Worm (Caenorhabditis elegans) whole organism, L1 larva: ENCODE results near the gene F58F9.9.

Source experiments
- C04F5.9 ChIP-seq: sonication (generic microtip); optimal IDR thresholded peaks from 2 replicates; lab custom pipeline; 2016; ENCODE audit warnings: missing genetic modification characterization, missing compliant biosample characterization
- C16A3.4 ChIP-seq: fragments of 150-350 bp; optimal IDR thresholded peaks from 2 replicates; lab custom pipeline; 2014; ENCODE audit warnings: missing biosample characterization, missing genetic modification characterization
- F16B12.6 ChIP-seq: fragments of 150-350 bp; optimal IDR thresholded peaks from 2 replicates; lab custom pipeline; 2014; ENCODE audit warnings: missing biosample characterization, missing genetic modification characterization
- aha-1 ChIP-seq: fragments of 150-350 bp; optimal IDR thresholded peaks from 2 replicates; lab custom pipeline; 2014; ENCODE audit warnings: missing biosample characterization, missing genetic modification characterization
- ama-1 ChIP-seq: fragments of 150-350 bp; optimal IDR thresholded peaks from 2 replicates; lab custom pipeline; 2014
- ceh-63 ChIP-seq: fragments of 200-800 bp; sonication (Bioruptor generic); optimal IDR thresholded peaks from 2 replicates; lab custom pipeline; 2018; ENCODE audit warnings: mild to moderate bottlenecking, missing genetic modification characterization, missing compliant biosample characterization
- ceh-88 ChIP-seq: fragments of 200-800 bp; sonication (Bioruptor generic); IDR thresholded peaks from 2 replicates; pipeline ENCODE4 v1.3.6; 2022; ENCODE audit warnings: missing genetic modification characterization, missing compliant biosample characterization
- ces-1 ChIP-seq: fragments of 150-350 bp; optimal IDR thresholded peaks from 2 replicates; lab custom pipeline; 2014; ENCODE audit warnings: missing biosample characterization, missing genetic modification reagents, missing genetic modification characterization
- dpl-1 ChIP-seq, 3 experiments: fragments of 150-350 bp in 2 of 3; sonication (generic microtip) in 1 of 3; optimal IDR thresholded peaks; 2 replicates each; lab custom pipeline; 2014 to 2017; ENCODE audit warnings: missing biosample characterization in 3 of 3, missing genetic modification characterization in 3 of 3, missing genetic modification reagents in 3 of 3
- egl-27 ChIP-seq, 2 experiments: fragments of 150-350 bp in 1 of 2; sonication (generic microtip); optimal IDR thresholded peaks; 3 replicates each; lab custom pipeline; 2017 to 2018; ENCODE audit warnings: missing biosample characterization in 2 of 2, missing genetic modification characterization in 2 of 2, missing genetic modification reagents in 2 of 2
- elt-2 ChIP-seq: sonication (generic microtip); optimal IDR thresholded peaks from 2 replicates; lab custom pipeline; 2016; ENCODE audit warnings: missing genetic modification characterization, mild to moderate bottlenecking, inconsistent platforms, missing compliant biosample characterization, missing genetic modification reagents
- fkh-10 ChIP-seq: sonication (generic microtip); optimal IDR thresholded peaks from 2 replicates; lab custom pipeline; 2017; ENCODE audit warnings: missing biosample characterization, missing genetic modification reagents, missing genetic modification characterization
- fkh-4 ChIP-seq: sonication (generic microtip); optimal IDR thresholded peaks from 2 replicates; lab custom pipeline; 2016; ENCODE audit warnings: missing compliant biosample characterization, missing genetic modification characterization, borderline replicate concordance
- fkh-8 ChIP-seq: sonication (generic microtip); optimal IDR thresholded peaks from 2 replicates; lab custom pipeline; 2016; ENCODE audit warnings: mild to moderate bottlenecking, missing genetic modification characterization, missing compliant biosample characterization
- fos-1 ChIP-seq: fragments of 150-350 bp; optimal IDR thresholded peaks from 2 replicates; lab custom pipeline; 2014; ENCODE audit warnings: missing biosample characterization, missing genetic modification characterization
- grh-1 ChIP-seq: fragments of 200-800 bp; sonication (Bioruptor generic); IDR thresholded peaks from 2 replicates; pipeline ENCODE4 v1.3.6; 2022; ENCODE audit warnings: missing genetic modification reagents, missing genetic modification characterization, missing compliant biosample characterization
- hlh-4 ChIP-seq: sonication (generic microtip); optimal IDR thresholded peaks from 2 replicates; lab custom pipeline; 2016; ENCODE audit warnings: mild to moderate bottlenecking, missing genetic modification characterization, missing compliant biosample characterization
- jun-1 ChIP-seq: fragments of 150-350 bp; optimal IDR thresholded peaks from 2 replicates; lab custom pipeline; 2014; ENCODE audit warnings: missing biosample characterization, missing genetic modification reagents, missing genetic modification characterization
- lin-13 ChIP-seq: fragments of 150-350 bp; optimal IDR thresholded peaks from 2 replicates; lab custom pipeline; 2014; ENCODE audit warnings: missing biosample characterization, missing genetic modification reagents, missing genetic modification characterization
- lsy-2 ChIP-seq, 2 experiments: fragments of 150-350 bp; optimal IDR thresholded peaks; 2 replicates each; lab custom pipeline; 2014; ENCODE audit warnings: missing biosample characterization in 2 of 2, missing genetic modification characterization in 2 of 2
- nhr-12 ChIP-seq: sonication (generic microtip); optimal IDR thresholded peaks from 2 replicates; lab custom pipeline; 2017; ENCODE audit warnings: missing biosample characterization, missing genetic modification characterization
- nhr-19 ChIP-seq: fragments of 200-800 bp; sonication (Bioruptor generic); conservative IDR thresholded peaks from 2 replicates; pipeline ENCODE4 v1.3.6; 2022; ENCODE audit warnings: missing genetic modification characterization, missing compliant biosample characterization
- nhr-47 ChIP-seq: sonication (generic microtip); optimal IDR thresholded peaks from 2 replicates; lab custom pipeline; 2016; ENCODE audit warnings: mild to moderate bottlenecking, missing genetic modification characterization, moderate library complexity, missing compliant biosample characterization
- nhr-85 ChIP-seq: sonication (generic microtip); peaks from one replicate; lab custom pipeline; 2016; ENCODE audit warnings: missing genetic modification characterization, inconsistent platforms, missing compliant biosample characterization
- nhr-90 ChIP-seq: sonication (generic microtip); optimal IDR thresholded peaks from 2 replicates; lab custom pipeline; 2016; ENCODE audit warnings: mild to moderate bottlenecking, missing genetic modification characterization, missing compliant biosample characterization; ENCODE audit not compliant: poor library complexity
- pag-3 ChIP-seq: sonication (generic microtip); optimal IDR thresholded peaks from 2 replicates; lab custom pipeline; 2017; ENCODE audit warnings: missing genetic modification characterization, mild to moderate bottlenecking, missing compliant biosample characterization, antibody characterized with exemption, borderline replicate concordance; ENCODE audit not compliant: insufficient read depth
- rnt-1 ChIP-seq: sonication (generic microtip); optimal IDR thresholded peaks from 2 replicates; lab custom pipeline; 2016; ENCODE audit warnings: mild to moderate bottlenecking, missing genetic modification characterization, moderate library complexity, missing compliant biosample characterization
- skn-1 ChIP-seq: fragments of 150-350 bp; optimal IDR thresholded peaks from 2 replicates; lab custom pipeline; 2014; ENCODE audit warnings: missing biosample characterization, missing genetic modification characterization
- snu-23 ChIP-seq: sonication (generic microtip); optimal IDR thresholded peaks from 2 replicates; lab custom pipeline; 2016; ENCODE audit warnings: missing genetic modification characterization, missing compliant biosample characterization
- sup-37 ChIP-seq: fragments of 200-800 bp; sonication (Bioruptor generic); optimal IDR thresholded peaks from 2 replicates; lab custom pipeline; 2018; ENCODE audit warnings: mild to moderate bottlenecking, missing genetic modification characterization, missing compliant biosample characterization
- swsn-7 ChIP-seq: sonication (generic microtip); optimal IDR thresholded peaks from 2 replicates; lab custom pipeline; 2016; ENCODE audit warnings: missing genetic modification characterization, missing compliant biosample characterization
- tbx-2 ChIP-seq: sonication (generic microtip); optimal IDR thresholded peaks from 2 replicates; lab custom pipeline; 2016; ENCODE audit warnings: missing genetic modification characterization, missing compliant biosample characterization
- unc-130 ChIP-seq: fragments of 150-350 bp; optimal IDR thresholded peaks from 2 replicates; lab custom pipeline; 2017; ENCODE audit warnings: missing biosample characterization, missing genetic modification characterization, inconsistent platforms
- unc-30 ChIP-seq: sonication (generic microtip); optimal IDR thresholded peaks from 2 replicates; lab custom pipeline; 2017; ENCODE audit warnings: missing biosample characterization, missing genetic modification characterization
- unc-62 ChIP-seq: fragments of 150-350 bp; optimal IDR thresholded peaks from 2 replicates; lab custom pipeline; 2014; ENCODE audit warnings: missing biosample characterization, missing genetic modification reagents, missing genetic modification characterization
- zag-1 ChIP-seq: fragments of 150-350 bp; optimal IDR thresholded peaks from 2 replicates; lab custom pipeline; 2014; ENCODE audit warnings: missing biosample characterization, missing genetic modification characterization
- zip-4 ChIP-seq: fragments of 200-800 bp; sonication (Bioruptor generic); optimal IDR thresholded peaks from 2 replicates; lab custom pipeline; 2018; ENCODE audit warnings: mild to moderate bottlenecking, missing genetic modification characterization, moderate library complexity, missing compliant biosample characterization
- ztf-11 ChIP-seq, 2 experiments: sonication (generic microtip); optimal IDR thresholded peaks; 2 replicates each; lab custom pipeline; 2016 to 2017; ENCODE audit warnings: missing genetic modification characterization in 2 of 2, missing biosample characterization in 1 of 2, missing compliant biosample characterization in 1 of 2
- ztf-4 ChIP-seq: fragments of 150-350 bp; optimal IDR thresholded peaks from 2 replicates; lab custom pipeline; 2014; ENCODE audit warnings: missing biosample characterization, missing genetic modification characterization

Gene F58F9.9

ce11 chrIV:6279392-6279791 is 39.3 kb downstream of the F58F9.9 start, which contains the start of gene sams-5:
Gene sams-5, minus strand, starts transcription at chrIV:6279522.
- no peak for TF ChIP-seq sup-37 (GFP tag; lab: Kevin White, UChicago)
- TF ChIP-seq skn-1 (tag; lab: Kevin White, UChicago), result no peak
- no peak for TF ChIP-seq grh-1 (GFP tag; lab: Robert Waterston, UW)
- TF ChIP-seq ztf-4 (tag; lab: Kevin White, UChicago), result no peak
- TF ChIP-seq ceh-88, result no peak
- no peak for TF ChIP-seq C16A3.4 (tag; lab: Kevin White, UChicago)
- no peak for TF ChIP-seq lin-13
- no peak for TF ChIP-seq egl-27 (tag; optimal IDR thresholded peaks at IDR 0.05; lab: Kevin White, UChicago)
- no peak for TF ChIP-seq aha-1 (tag; lab: Kevin White, UChicago)
- no peak for TF ChIP-seq unc-30
- no peak for TF ChIP-seq swsn-7
- TF ChIP-seq fkh-10 (GFP tag; lab: Kevin White, UChicago), result no peak
- no peak for TF ChIP-seq nhr-85 (tag; lab: Kevin White, UChicago)
- no peak for TF ChIP-seq ces-1 (GFP tag; lab: Kevin White, UChicago)
- no peak for TF ChIP-seq snu-23 (GFP tag; lab: Kevin White, UChicago)
- TF ChIP-seq elt-2 (tag; lab: Kevin White, UChicago), result no peak
- TF ChIP-seq fkh-4 (tag; lab: Kevin White, UChicago), result no peak

ce11 chrIV:6282143-6282542 is 42.0 kb downstream of the F58F9.9 start, which contains the start of gene srv-32:
Gene srv-32, minus strand, starts transcription at chrIV:6282243.
- TF ChIP-seq nhr-47 (tag; lab: Kevin White, UChicago) (no peak), F16B12.6 (tag; lab: Kevin White, UChicago) (no peak), fos-1 (no peak), ama-1 (no peak), nhr-12 (tag; lab: Kevin White, UChicago) (no peak), rnt-1 (tag; lab: Kevin White, UChicago) (no peak), zip-4 (no peak), nhr-90 (tag; lab: Kevin White, UChicago) (no peak), egl-27 (tag; optimal IDR thresholded peaks at IDR 0.05; lab: Kevin White, UChicago) (no peak)
- TF ChIP-seq, all 84 proteins: peak for 0

ce11 chrIV:6284277-6284676 is 44.2 kb downstream of the F58F9.9 start, which contains the start of gene ops-1:
Gene ops-1, minus strand, starts transcription at chrIV:6284377.
- no peak for TF ChIP-seq nhr-19 (GFP tag; lab: Robert Waterston, UW)
- TF ChIP-seq, all 84 proteins: peak for 0

ce11 chrIV:6290741-6291140 is 50.6 kb downstream of the F58F9.9 start, which contains the start of gene srv-24:
Gene srv-24, minus strand, starts transcription at chrIV:6290841.
- TF ChIP-seq lsy-2 (tag; optimal IDR thresholded peaks at IDR 0.05; lab: Kevin White, UChicago), result no peak
- TF ChIP-seq unc-62 (GFP tag; lab: Kevin White, UChicago), result no peak
- no peak for TF ChIP-seq ztf-11 (tag; optimal IDR thresholded peaks at IDR 0.05; lab: Kevin White, UChicago)
- no peak for TF ChIP-seq C04F5.9 (tag; lab: Kevin White, UChicago)
- TF ChIP-seq ama-1, result no peak
- TF ChIP-seq ces-1 (GFP tag; lab: Kevin White, UChicago), result no peak
- TF ChIP-seq aha-1 (tag; lab: Kevin White, UChicago), result no peak
- TF ChIP-seq dpl-1 (GFP tag; optimal IDR thresholded peaks at IDR 0.05; lab: Kevin White, UChicago), result no peak
- TF ChIP-seq ceh-63 (GFP tag; lab: Kevin White, UChicago), result no peak
- no peak for TF ChIP-seq jun-1 (tag; lab: Kevin White, UChicago)
- TF ChIP-seq fkh-8 (tag; lab: Kevin White, UChicago), result no peak
- TF ChIP-seq tbx-2 (tag; lab: Kevin White, UChicago), result no peak
- no peak for TF ChIP-seq hlh-4
- TF ChIP-seq zag-1 (tag; lab: Kevin White, UChicago), result no peak
- TF ChIP-seq nhr-19 (GFP tag; lab: Robert Waterston, UW), result no peak
- TF ChIP-seq pag-3 (tag; lab: Kevin White, UChicago), result no peak
- no peak for TF ChIP-seq fkh-4 (tag; lab: Kevin White, UChicago)
- no peak for TF ChIP-seq unc-130 (tag; lab: Kevin White, UChicago)
- no peak for TF ChIP-seq nhr-90 (tag; lab: Kevin White, UChicago)
